Fruit fly (Drosophila melanogaster) whole organism, prepupa: ENCODE results near the gene CG6951.

ENCODE experiments used
- Blimp-1 ChIP-seq: fragments of 200-800 bp; sonication (Bioruptor generic); optimal IDR thresholded peaks from 3 replicates; lab custom pipeline; 2017; ENCODE audit warnings: missing biosample characterization, missing genetic modification characterization, mild to moderate bottlenecking, moderate library complexity, missing genetic modification reagents
- CG10669 ChIP-seq: fragments of 200-800 bp; sonication (Bioruptor generic); optimal IDR thresholded peaks from 3 replicates; lab custom pipeline; 2018; ENCODE audit warnings: missing biosample characterization, mild to moderate bottlenecking, missing genetic modification characterization, moderate library complexity
- CG11294 ChIP-seq: fragments of 200-800 bp; sonication (Bioruptor generic); IDR thresholded peaks from 2 replicates; pipeline ENCODE4 v1.3.6; 2022; ENCODE audit warnings: missing biosample characterization, missing genetic modification characterization
- CG11762 ChIP-seq: fragments of 200-800 bp; sonication (Bioruptor generic); optimal IDR thresholded peaks from 3 replicates; lab custom pipeline; 2016; ENCODE audit warnings: missing biosample characterization, missing genetic modification characterization; ENCODE audit not compliant: insufficient read depth
- CG1621 ChIP-seq: fragments of 200-800 bp; sonication (Bioruptor generic); optimal IDR thresholded peaks from 3 replicates; lab custom pipeline; 2018; ENCODE audit warnings: missing biosample characterization, mild to moderate bottlenecking, missing genetic modification characterization
- CG32006 ChIP-seq: fragments of 200-800 bp; sonication (Bioruptor generic); optimal IDR thresholded peaks from 3 replicates; lab custom pipeline; 2017; ENCODE audit warnings: missing biosample characterization, mild to moderate bottlenecking, missing genetic modification characterization
- CG34406 ChIP-seq: fragments of 200-800 bp; sonication (Bioruptor generic); optimal IDR thresholded peaks from 3 replicates; lab custom pipeline; 2016; ENCODE audit warnings: missing biosample characterization, missing genetic modification characterization
- CG3919 ChIP-seq: fragments of 200-800 bp; sonication (Bioruptor generic); optimal IDR thresholded peaks from 3 replicates; lab custom pipeline; 2016; ENCODE audit warnings: missing biosample characterization, missing genetic modification characterization
- CG4318 ChIP-seq: fragments of 200-800 bp; sonication (Bioruptor generic); optimal IDR thresholded peaks from 3 replicates; lab custom pipeline; 2017; ENCODE audit warnings: missing biosample characterization, mild to moderate bottlenecking, missing genetic modification characterization
- CG6163 ChIP-seq: fragments of 200-800 bp; sonication (Bioruptor generic); IDR thresholded peaks from 3 replicates; pipeline ENCODE4 v1.3.6; 2022; ENCODE audit warnings: missing biosample characterization, missing genetic modification characterization
- CG6276 ChIP-seq: fragments of 200-800 bp; sonication (Bioruptor generic); optimal IDR thresholded peaks from 2 replicates; lab custom pipeline; 2017; ENCODE audit warnings: missing biosample characterization, mild to moderate bottlenecking, missing genetic modification characterization
- CG6808 ChIP-seq: fragments of 200-800 bp; sonication (Bioruptor generic); optimal IDR thresholded peaks from 3 replicates; lab custom pipeline; 2017; ENCODE audit warnings: missing biosample characterization, missing genetic modification characterization, mild to moderate bottlenecking, moderate library complexity, missing genetic modification reagents
- CG7368 ChIP-seq: fragments of 200-800 bp; sonication (Bioruptor generic); optimal IDR thresholded peaks from 3 replicates; lab custom pipeline; 2016; ENCODE audit warnings: missing biosample characterization, missing genetic modification characterization
- CG8119 ChIP-seq: fragments of 200-800 bp; sonication (Bioruptor generic); IDR thresholded peaks from 3 replicates; pipeline ENCODE4 v1.3.6; 2022; ENCODE audit warnings: missing biosample characterization, missing genetic modification characterization
- CG8632 ChIP-seq: fragments of 200-800 bp; sonication (Bioruptor generic); optimal IDR thresholded peaks from 3 replicates; lab custom pipeline; 2016; ENCODE audit warnings: missing biosample characterization, missing genetic modification characterization
- Eip75B ChIP-seq: fragments of 200-800 bp; sonication (Bioruptor generic); optimal IDR thresholded peaks from 3 replicates; lab custom pipeline; 2016; ENCODE audit warnings: missing biosample characterization, missing genetic modification characterization
- Eip78C ChIP-seq: fragments of 200-800 bp; sonication (Bioruptor generic); peaks from one replicate; lab custom pipeline; 2016; ENCODE audit warnings: missing biosample characterization, missing genetic modification characterization
- Eip93F ChIP-seq: fragments of 200-800 bp; sonication (Bioruptor generic); optimal IDR thresholded peaks from 2 replicates; lab custom pipeline; 2016; ENCODE audit warnings: missing biosample characterization, mild to moderate bottlenecking, missing genetic modification characterization
- Ets21C ChIP-seq: fragments of 200-800 bp; sonication (Bioruptor generic); optimal IDR thresholded peaks from 3 replicates; lab custom pipeline; 2016; ENCODE audit warnings: missing biosample characterization, missing genetic modification characterization
- Ets96B ChIP-seq: fragments of 200-800 bp; optimal IDR thresholded peaks from 2 replicates; lab custom pipeline; 2019; ENCODE audit warnings: missing biosample characterization, mild to moderate bottlenecking, missing genetic modification characterization, moderate library complexity
- Smox ChIP-seq: fragments of 200-800 bp; sonication (Bioruptor generic); optimal IDR thresholded peaks from 3 replicates; lab custom pipeline; 2016; ENCODE audit warnings: missing biosample characterization, missing genetic modification characterization
- Sox102F ChIP-seq: fragments of 200-800 bp; sonication (Bioruptor generic); optimal IDR thresholded peaks from 2 replicates; lab custom pipeline; 2016; ENCODE audit warnings: missing biosample characterization, mild to moderate bottlenecking, missing genetic modification characterization
- Sox14 ChIP-seq: fragments of 200-800 bp; sonication (Bioruptor generic); optimal IDR thresholded peaks from 3 replicates; lab custom pipeline; 2016; ENCODE audit warnings: missing biosample characterization, missing genetic modification characterization
- Sox15 ChIP-seq: fragments of 200-800 bp; sonication (Bioruptor generic); optimal IDR thresholded peaks from 3 replicates; lab custom pipeline; 2016; ENCODE audit warnings: missing biosample characterization, missing genetic modification characterization
- cyc ChIP-seq: fragments of 200-800 bp; sonication (Bioruptor generic); optimal IDR thresholded peaks from 3 replicates; lab custom pipeline; 2016; ENCODE audit warnings: missing biosample characterization, missing genetic modification characterization
- dac ChIP-seq: fragments of 200-800 bp; sonication (Bioruptor generic); optimal IDR thresholded peaks from 2 replicates; lab custom pipeline; 2017; ENCODE audit warnings: missing biosample characterization, mild to moderate bottlenecking, missing genetic modification characterization
- esn ChIP-seq: fragments of 200-800 bp; sonication (Bioruptor generic); optimal IDR thresholded peaks from 2 replicates; lab custom pipeline; 2016; ENCODE audit warnings: missing biosample characterization, mild to moderate bottlenecking, missing genetic modification characterization, moderate library complexity
- fd59A ChIP-seq: fragments of 200-800 bp; sonication (Bioruptor generic); optimal IDR thresholded peaks from 2 replicates; lab custom pipeline; 2017; ENCODE audit warnings: missing biosample characterization, mild to moderate bottlenecking, missing genetic modification characterization, missing genetic modification reagents
- lz ChIP-seq: fragments of 200-800 bp; sonication (Bioruptor generic); optimal IDR thresholded peaks from 3 replicates; lab custom pipeline; 2016; ENCODE audit warnings: missing biosample characterization, missing genetic modification characterization
- net ChIP-seq: fragments of 200-800 bp; sonication (Bioruptor generic); optimal IDR thresholded peaks from 3 replicates; lab custom pipeline; 2016; ENCODE audit warnings: missing biosample characterization, missing genetic modification characterization
- pdm3 ChIP-seq: fragments of 200-800 bp; sonication (Bioruptor generic); optimal IDR thresholded peaks from 3 replicates; lab custom pipeline; 2016; ENCODE audit warnings: missing biosample characterization, missing genetic modification characterization
- salr ChIP-seq, 2 experiments: fragments of 200-800 bp; sonication (Bioruptor generic); optimal IDR thresholded peaks; 3 replicates each; lab custom pipeline; 2016 to 2018; ENCODE audit warnings: missing biosample characterization in 2 of 2, missing genetic modification characterization in 2 of 2, mild to moderate bottlenecking in 1 of 2
- spab ChIP-seq: fragments of 200-800 bp; sonication (Bioruptor generic); optimal IDR thresholded peaks from 2 replicates; lab custom pipeline; 2017; ENCODE audit warnings: missing biosample characterization, mild to moderate bottlenecking, missing genetic modification characterization, missing genetic modification reagents
- topi ChIP-seq: fragments of 200-800 bp; sonication (Bioruptor generic); optimal IDR thresholded peaks from 3 replicates; lab custom pipeline; 2016; ENCODE audit warnings: missing biosample characterization, missing genetic modification characterization
- vri ChIP-seq: fragments of 200-800 bp; sonication (Bioruptor generic); optimal IDR thresholded peaks from 3 replicates; lab custom pipeline; 2016; ENCODE audit warnings: missing biosample characterization, mild to moderate bottlenecking, missing genetic modification characterization

Gene CG6951

DNA sequence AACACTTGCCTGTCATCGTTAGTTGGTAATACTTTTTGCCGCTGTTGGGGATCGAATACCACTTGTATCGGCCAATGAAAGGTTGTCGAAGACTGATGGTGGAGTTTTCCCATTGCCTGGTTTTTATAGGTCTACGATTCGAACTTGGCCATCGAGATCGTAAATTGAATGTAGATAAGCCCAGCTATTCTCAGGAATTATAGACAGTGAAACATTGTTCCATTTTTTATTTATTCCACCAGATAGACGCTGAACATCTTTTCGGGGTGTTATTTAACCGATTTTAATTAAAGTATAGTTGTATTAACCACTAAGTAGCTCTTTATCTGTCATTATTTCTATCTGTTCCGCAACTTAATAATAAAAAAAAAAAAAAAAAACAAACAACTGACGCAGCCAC, 37.5 kb upstream of the CG6951 start, which contains the start of gene CG7298:
Gene CG7298 (minus strand): TSS at position 101 of the 400 bp plus-strand sequence.
- TF ChIP-seq Sox14 (GFP tag; lab: Kevin White, UChicago) (no peak), Smox (GFP tag; lab: Kevin White, UChicago) (no peak), salr (GFP tag; optimal IDR thresholded peaks at IDR 0.05; lab: Kevin White, UChicago) (no peak), CG8632 (GFP tag; lab: Kevin White, UChicago) (no peak), Sox102F (GFP tag; lab: Kevin White, UChicago) (no peak), fd59A (no peak), lz (GFP tag; lab: Kevin White, UChicago) (no peak), CG32006 (GFP tag; lab: Kevin White, UChicago) (no peak), CG8119 (GFP tag; lab: Robert Waterston, UW) (no peak), Eip93F (no peak), CG4318 (no peak), CG6276 (GFP tag; lab: Kevin White, UChicago) (no peak), CG10669 (GFP tag; lab: Kevin White, UChicago) (no peak), net (no peak), pdm3 (GFP tag; lab: Kevin White, UChicago) (no peak), Eip78C (GFP tag; lab: Kevin White, UChicago) (no peak), dac (GFP tag; lab: Kevin White, UChicago) (no peak), CG7368 (GFP tag; lab: Kevin White, UChicago) (no peak), CG6808 (GFP tag; lab: Kevin White, UChicago) (no peak)

- TF ChIP-seq net, result no peak
- TF ChIP-seq CG32006 (GFP tag; lab: Kevin White, UChicago), result no peak
- TF ChIP-seq CG1621 (tag; lab: Kevin White, UChicago), result no peak
- TF ChIP-seq salr (GFP tag; optimal IDR thresholded peaks at IDR 0.05; lab: Kevin White, UChicago), result no peak
- no peak for TF ChIP-seq CG11762
- TF ChIP-seq CG7368 (GFP tag; lab: Kevin White, UChicago), result no peak
- TF ChIP-seq esn (GFP tag; lab: Kevin White, UChicago), result no peak
- no peak for TF ChIP-seq CG3919 (GFP tag; lab: Kevin White, UChicago)
- no peak for TF ChIP-seq vri
- no peak for TF ChIP-seq CG6163 (GFP tag; lab: Robert Waterston, UW)
Measured at dm6 chr3L:20205946-20206345, 35.1 kb upstream of the CG6951 start, which contains the start of gene CG7290. CG7290 (minus strand) TSS chr3L:20206046.

DNA sequence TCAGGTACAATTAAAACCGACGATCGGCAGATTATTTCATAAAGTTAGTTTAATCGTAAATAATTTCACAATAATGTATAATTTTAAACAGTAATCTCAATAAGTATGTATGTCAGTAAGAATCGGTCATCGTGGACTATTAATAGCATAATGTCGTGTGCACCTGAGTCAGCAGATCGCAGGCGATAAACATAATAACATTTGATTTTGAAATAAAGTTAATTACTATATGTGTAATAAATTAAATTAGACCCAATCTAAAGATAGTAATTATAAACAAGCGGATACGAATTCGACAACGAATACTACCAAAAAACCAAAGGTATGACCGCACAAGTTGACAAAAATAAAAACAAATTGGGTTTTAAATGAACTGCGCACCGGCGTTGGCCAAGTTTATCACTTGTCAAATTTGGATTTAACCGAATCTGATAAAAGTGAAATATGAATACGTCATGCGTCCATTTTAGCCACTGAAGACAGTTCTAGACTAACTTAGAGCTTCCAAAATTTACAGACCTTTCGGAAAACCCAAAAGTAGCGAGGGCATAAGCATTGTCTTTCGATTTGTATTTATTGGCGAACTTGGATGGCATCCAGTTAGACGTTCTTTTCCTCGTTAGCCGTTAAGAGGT, 34.0 kb upstream of the CG6951 start, which contains the start of gene CG6996:
Gene CG6996 (plus strand): TSS at position 585 of the 635 bp plus-strand sequence.
- no peak for TF ChIP-seq CG4318
- TF ChIP-seq Eip75B (GFP tag; lab: Kevin White, UChicago), result no peak
- no peak for TF ChIP-seq spab (GFP tag; lab: Kevin White, UChicago)
- no peak for TF ChIP-seq CG8632 (GFP tag; lab: Kevin White, UChicago)
- no peak for TF ChIP-seq CG1621 (tag; lab: Kevin White, UChicago)
- TF ChIP-seq topi, result no peak
- no peak for TF ChIP-seq Sox15 (GFP tag; lab: Kevin White, UChicago)
- TF ChIP-seq pdm3 (GFP tag; lab: Kevin White, UChicago), result no peak
- no peak for TF ChIP-seq net
- TF ChIP-seq CG34406 (GFP tag; lab: Kevin White, UChicago), result no peak
- no peak for TF ChIP-seq CG32006 (GFP tag; lab: Kevin White, UChicago)
- TF ChIP-seq Ets21C (GFP tag; lab: Kevin White, UChicago), result no peak
- no peak for TF ChIP-seq CG11762
- TF ChIP-seq CG8119 (GFP tag; lab: Robert Waterston, UW), result no peak
- TF ChIP-seq CG11294 (GFP tag; lab: Robert Waterston, UW), result no peak
- no peak for TF ChIP-seq Blimp-1
- no peak for TF ChIP-seq Sox102F (GFP tag; lab: Kevin White, UChicago)
- no peak for TF ChIP-seq cyc (GFP tag; lab: Kevin White, UChicago)
- TF ChIP-seq lz (GFP tag; lab: Kevin White, UChicago), result no peak
- no peak for TF ChIP-seq Ets96B (tag; lab: Kevin White, UChicago)
- TF ChIP-seq, all 60 proteins: peak for 0
